Worm (Caenorhabditis elegans) whole organism, mixed stage, embryonic: ENCODE measurements around the gene C17C3.5.

Experiments used
- M03D4.4 ChIP-seq: sonication (generic microtip); optimal IDR thresholded peaks from 2 replicates; lab custom pipeline; 2017; ENCODE audit warnings: mild to moderate bottlenecking, missing genetic modification characterization, missing compliant biosample characterization
- blmp-1 ChIP-seq: fragments of 150-350 bp; optimal IDR thresholded peaks from 2 replicates; lab custom pipeline; 2014; ENCODE audit warnings: missing biosample characterization, missing genetic modification characterization
- ceh-39 ChIP-seq: fragments of 150-350 bp; optimal IDR thresholded peaks from 2 replicates; lab custom pipeline; 2014; ENCODE audit warnings: missing biosample characterization, missing genetic modification characterization
- ceh-43 ChIP-seq: fragments of 200-800 bp; sonication (Bioruptor generic); optimal IDR thresholded peaks from 2 replicates; lab custom pipeline; 2018; ENCODE audit warnings: mild to moderate bottlenecking, missing genetic modification characterization, moderate library complexity, missing compliant biosample characterization
- ceh-83 ChIP-seq: fragments of 200-800 bp; sonication (Bioruptor generic); optimal IDR thresholded peaks from 2 replicates; lab custom pipeline; 2018; ENCODE audit warnings: mild to moderate bottlenecking, missing genetic modification characterization, missing compliant biosample characterization
- ces-1 ChIP-seq: fragments of 150-350 bp; optimal IDR thresholded peaks from 2 replicates; lab custom pipeline; 2014; ENCODE audit warnings: missing biosample characterization, missing genetic modification reagents, missing genetic modification characterization
- cnd-1 ChIP-seq: fragments of 200-800 bp; sonication (Bioruptor generic); optimal IDR thresholded peaks from 2 replicates; lab custom pipeline; 2018; ENCODE audit warnings: mild to moderate bottlenecking, missing genetic modification characterization, missing compliant biosample characterization
- drap-1 ChIP-seq: fragments of 200-800 bp; sonication (Bioruptor generic); optimal IDR thresholded peaks from 3 replicates; lab custom pipeline; 2018; ENCODE audit warnings: mild to moderate bottlenecking, missing genetic modification characterization, missing compliant biosample characterization
- elt-1 ChIP-seq: sonication (generic microtip); optimal IDR thresholded peaks from 2 replicates; lab custom pipeline; 2017; ENCODE audit warnings: missing genetic modification characterization, mild to moderate bottlenecking, missing compliant biosample characterization, antibody characterized with exemption, moderate library complexity, borderline replicate concordance; ENCODE audit not compliant: insufficient read depth
- elt-3 ChIP-seq: fragments of 150-350 bp; optimal IDR thresholded peaks from 2 replicates; lab custom pipeline; 2014; ENCODE audit warnings: missing biosample characterization, missing genetic modification characterization
- ham-2 ChIP-seq: fragments of 200-800 bp; sonication (Bioruptor generic); optimal IDR thresholded peaks from 2 replicates; lab custom pipeline; 2018; ENCODE audit warnings: mild to moderate bottlenecking, missing genetic modification characterization, missing compliant biosample characterization
- hlh-1 ChIP-seq: fragments of 150-350 bp; optimal IDR thresholded peaks from 2 replicates; lab custom pipeline; 2014; ENCODE audit warnings: missing biosample characterization, missing genetic modification reagents, missing genetic modification characterization
- lin-13 ChIP-seq: fragments of 150-350 bp; optimal IDR thresholded peaks from 2 replicates; lab custom pipeline; 2014; ENCODE audit warnings: missing biosample characterization, missing genetic modification characterization
- lin-32 ChIP-seq: fragments of 200-800 bp; sonication (Bioruptor generic); optimal IDR thresholded peaks from 2 replicates; lab custom pipeline; 2018; ENCODE audit warnings: mild to moderate bottlenecking, missing genetic modification characterization, missing compliant biosample characterization
- mab-5 ChIP-seq: fragments of 150-350 bp; optimal IDR thresholded peaks from 2 replicates; lab custom pipeline; 2014; ENCODE audit warnings: missing biosample characterization, missing genetic modification characterization
- mep-1 ChIP-seq: fragments of 150-350 bp; optimal IDR thresholded peaks from 2 replicates; lab custom pipeline; 2017; ENCODE audit warnings: missing biosample characterization, missing genetic modification reagents, missing genetic modification characterization, inconsistent platforms
- mls-2 ChIP-seq: sonication (generic microtip); optimal IDR thresholded peaks from 2 replicates; lab custom pipeline; 2016; ENCODE audit warnings: mild to moderate bottlenecking, missing genetic modification characterization, moderate library complexity, missing compliant biosample characterization
- nhr-12 ChIP-seq: fragments of 150-350 bp; optimal IDR thresholded peaks from 2 replicates; lab custom pipeline; 2014; ENCODE audit warnings: missing biosample characterization, missing genetic modification characterization
- nhr-2 ChIP-seq: fragments of 150-350 bp; optimal IDR thresholded peaks from 2 replicates; lab custom pipeline; 2014; ENCODE audit warnings: missing biosample characterization, missing genetic modification characterization
- nhr-237 ChIP-seq: fragments of 150-350 bp; optimal IDR thresholded peaks from 2 replicates; lab custom pipeline; 2014; ENCODE audit warnings: missing biosample characterization, missing genetic modification characterization
- nhr-28 ChIP-seq: fragments of 150-350 bp; optimal IDR thresholded peaks from 2 replicates; lab custom pipeline; 2014; ENCODE audit warnings: missing biosample characterization, missing genetic modification characterization
- nhr-76 ChIP-seq: sonication (generic microtip); optimal IDR thresholded peaks from 2 replicates; lab custom pipeline; 2017; ENCODE audit warnings: missing biosample characterization, missing genetic modification characterization
- pha-4 ChIP-seq: fragments of 150-350 bp; optimal IDR thresholded peaks from 2 replicates; lab custom pipeline; 2018; ENCODE audit warnings: missing biosample characterization, missing genetic modification reagents, missing genetic modification characterization
- sem-2 ChIP-seq: fragments of 200-800 bp; sonication (Bioruptor generic); optimal IDR thresholded peaks from 2 replicates; lab custom pipeline; 2018; ENCODE audit warnings: mild to moderate bottlenecking, missing genetic modification characterization, missing compliant biosample characterization
- tbx-8 ChIP-seq: fragments of 200-800 bp; sonication (Bioruptor generic); optimal IDR thresholded peaks from 2 replicates; lab custom pipeline; 2018; ENCODE audit warnings: mild to moderate bottlenecking, missing genetic modification characterization, moderate library complexity, missing compliant biosample characterization
- unc-120 ChIP-seq: sonication (generic microtip); optimal IDR thresholded peaks from 2 replicates; lab custom pipeline; 2017; ENCODE audit warnings: missing genetic modification characterization, missing compliant biosample characterization; ENCODE audit not compliant: poor library complexity, severe bottlenecking
- unc-39 ChIP-seq: fragments of 150-350 bp; optimal IDR thresholded peaks from 2 replicates; lab custom pipeline; 2014; ENCODE audit warnings: missing biosample characterization, missing genetic modification characterization
- unc-62 ChIP-seq: fragments of 150-350 bp; optimal IDR thresholded peaks from 2 replicates; lab custom pipeline; 2014; ENCODE audit warnings: missing biosample characterization, missing genetic modification reagents, missing genetic modification characterization
- zip-8 ChIP-seq: fragments of 150-350 bp; optimal IDR thresholded peaks from 2 replicates; lab custom pipeline; 2014; ENCODE audit warnings: missing biosample characterization, missing genetic modification characterization
- ztf-11 ChIP-seq: fragments of 150-350 bp; optimal IDR thresholded peaks from 2 replicates; lab custom pipeline; 2014; ENCODE audit warnings: missing biosample characterization, missing genetic modification characterization

C17C3.5 gene

DNA sequence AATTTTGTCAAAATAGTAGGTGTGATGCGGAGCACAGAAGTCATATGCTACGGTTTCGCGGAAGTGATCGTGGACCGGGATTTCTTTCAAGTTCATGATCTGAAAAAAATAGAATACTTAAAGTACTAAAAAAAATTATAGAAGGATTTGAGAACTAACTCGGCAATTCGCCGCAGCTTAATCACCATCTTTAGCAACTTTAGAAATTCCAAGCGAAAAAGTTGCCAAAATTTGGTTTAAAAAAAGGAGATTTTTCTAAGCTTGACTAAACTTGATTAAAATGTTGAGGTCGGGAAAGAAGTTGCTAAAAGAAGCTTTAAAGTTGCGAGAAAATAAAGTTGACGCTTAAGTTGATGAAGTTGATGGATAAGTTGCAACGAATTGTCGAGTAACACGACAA is 34.0 kb upstream of the C17C3.5 start, which contains the start of gene ZK177.9:
Gene ZK177.9, minus strand, starts transcription at position 101 of the 400 bp plus-strand sequence.
- TF ChIP-seq zip-8 (tag; lab: Kevin White, UChicago) (no peak), mls-2 (tag; lab: Kevin White, UChicago) (no peak), nhr-28 (no peak), ceh-83 (GFP tag; lab: Kevin White, UChicago) (no peak), mab-5 (no peak), sem-2 (no peak), ceh-39 (no peak), blmp-1 (tag; lab: Kevin White, UChicago) (no peak), nhr-2 (tag; lab: Kevin White, UChicago) (no peak), pha-4 (tag; lab: Kevin White, UChicago) (no peak), nhr-12 (tag; lab: Kevin White, UChicago) (no peak), tbx-8 (no peak), lin-32 (GFP tag; lab: Kevin White, UChicago) (no peak)

DNA sequence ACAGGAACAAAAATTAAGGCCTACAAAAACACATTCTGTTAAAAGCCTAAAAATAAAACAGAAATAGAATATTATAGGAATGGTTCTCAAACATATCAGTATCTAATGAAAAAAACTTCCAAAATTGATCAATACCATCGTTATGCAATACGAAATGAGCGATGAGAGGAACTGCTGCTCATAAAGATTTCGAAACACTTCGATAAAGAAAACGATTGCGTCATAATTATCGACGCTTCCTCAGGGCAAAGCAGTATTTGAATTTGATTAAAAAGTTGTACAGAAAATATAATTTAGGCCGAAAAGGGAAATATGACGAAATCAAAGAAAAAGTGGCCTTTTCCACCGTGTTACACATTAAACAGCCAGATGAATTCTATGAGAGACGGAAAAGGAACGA is 33.6 kb upstream of the C17C3.5 start:
- TF ChIP-seq zip-8 (tag; lab: Kevin White, UChicago) (peak; percentile 96), unc-62 (no peak), elt-3 (no peak), nhr-12 (tag; lab: Kevin White, UChicago) (no peak)

DNA sequence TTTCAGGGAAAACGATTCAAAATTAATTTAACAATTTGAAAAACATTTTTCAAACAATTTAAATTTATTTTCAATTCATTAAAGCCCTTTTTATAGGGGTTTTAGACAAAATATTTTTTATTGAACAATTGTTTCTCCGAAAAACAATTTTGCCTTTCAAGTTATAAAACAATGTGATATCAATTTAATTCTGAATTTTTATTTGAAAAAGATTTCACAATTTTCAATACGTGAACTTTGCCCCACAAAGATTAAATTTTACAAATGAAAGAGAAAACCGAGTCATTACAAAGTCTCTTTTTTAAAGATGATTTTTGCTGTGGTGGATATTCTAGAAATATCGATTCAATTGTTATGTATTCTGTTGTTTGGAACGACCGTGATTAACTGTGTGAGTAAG is 32.7 kb upstream of the C17C3.5 start, which contains the start of gene ZK177.2:
Gene ZK177.2, plus strand, starts transcription at position 301 of the 400 bp plus-strand sequence.
- no peak for TF ChIP-seq lin-32 (GFP tag; lab: Kevin White, UChicago)
- no peak for TF ChIP-seq drap-1 (GFP tag; lab: Kevin White, UChicago)
- TF ChIP-seq elt-3, result no peak
- TF ChIP-seq mep-1 (tag; lab: Kevin White, UChicago), result no peak
- no peak for TF ChIP-seq ceh-39
- TF ChIP-seq nhr-12 (tag; lab: Kevin White, UChicago), result no peak
- TF ChIP-seq mls-2 (tag; lab: Kevin White, UChicago), result no peak
- no peak for TF ChIP-seq zip-8 (tag; lab: Kevin White, UChicago)
- TF ChIP-seq ham-2 (GFP tag; lab: Kevin White, UChicago), result no peak
- no peak for TF ChIP-seq ceh-83 (GFP tag; lab: Kevin White, UChicago)
- no peak for TF ChIP-seq M03D4.4 (tag; lab: Kevin White, UChicago)
- TF ChIP-seq nhr-76 (tag; lab: Kevin White, UChicago), result no peak

DNA sequence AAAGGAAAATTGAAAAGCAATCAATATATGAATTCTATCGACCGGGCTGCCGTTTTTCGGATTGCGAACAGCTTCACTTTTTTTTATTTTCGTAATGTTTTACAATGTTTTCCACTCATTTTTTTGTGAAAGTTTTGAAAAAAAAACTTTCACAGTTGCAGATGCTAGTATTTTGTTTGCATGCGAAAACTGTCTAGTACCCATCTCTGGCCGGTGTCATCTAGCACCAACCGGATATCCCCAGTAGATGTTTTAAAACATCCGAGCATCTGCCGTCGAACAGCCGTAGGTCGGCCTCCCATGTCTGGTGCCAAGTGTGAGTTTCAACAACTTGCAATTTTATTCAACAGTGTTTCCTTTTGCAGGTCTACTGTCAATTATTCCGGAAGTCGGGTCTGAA is 30.2 kb upstream of the C17C3.5 start, which contains the start of gene ZK177.12:
Gene ZK177.12, plus strand, starts transcription at position 301 of the 400 bp plus-strand sequence.
- TF ChIP-seq unc-39 (tag; lab: Kevin White, UChicago) (no peak), elt-3 (no peak), pha-4 (tag; lab: Kevin White, UChicago) (no peak), nhr-28 (no peak), M03D4.4 (tag; lab: Kevin White, UChicago) (no peak), nhr-2 (tag; lab: Kevin White, UChicago) (no peak), ham-2 (GFP tag; lab: Kevin White, UChicago) (no peak), mab-5 (no peak), zip-8 (tag; lab: Kevin White, UChicago) (no peak), unc-120 (tag; lab: Kevin White, UChicago) (no peak), ceh-39 (no peak), nhr-237 (tag; lab: Kevin White, UChicago) (no peak), nhr-76 (tag; lab: Kevin White, UChicago) (no peak), hlh-1 (tag; lab: Kevin White, UChicago) (no peak), cnd-1 (tag; lab: Kevin White, UChicago) (no peak), ceh-43 (GFP tag; lab: Kevin White, UChicago) (no peak), unc-62 (no peak), ceh-83 (GFP tag; lab: Kevin White, UChicago) (no peak)

DNA sequence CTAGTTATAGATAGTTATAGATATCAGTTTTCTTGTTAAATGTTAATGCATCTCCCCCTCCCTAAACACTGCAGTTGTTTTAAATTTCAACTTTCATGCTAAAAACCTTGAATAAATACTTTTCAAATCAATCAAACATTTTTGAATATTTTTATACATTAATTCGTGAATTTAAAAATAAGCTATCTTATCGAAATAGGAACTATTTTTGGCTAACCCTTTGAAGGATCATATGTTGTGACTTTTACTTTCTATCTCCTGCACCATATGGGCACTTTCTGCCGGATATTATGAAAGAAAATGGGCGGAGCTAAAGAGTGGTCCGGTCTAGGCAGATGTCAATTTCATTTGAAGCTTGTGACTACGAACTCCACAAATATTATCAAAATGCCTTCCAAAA is 29.0 kb upstream of the C17C3.5 start, which contains the start of gene ZK177.11:
Gene ZK177.11, plus strand, starts transcription at position 301 of the 400 bp plus-strand sequence.
- no peak for TF ChIP-seq lin-32 (GFP tag; lab: Kevin White, UChicago)
- no peak for TF ChIP-seq ztf-11
- no peak for TF ChIP-seq nhr-28
- no peak for TF ChIP-seq ces-1 (GFP tag; lab: Kevin White, UChicago)
- no peak for TF ChIP-seq nhr-12 (tag; lab: Kevin White, UChicago)
- TF ChIP-seq ham-2 (GFP tag; lab: Kevin White, UChicago), result no peak
- TF ChIP-seq blmp-1 (tag; lab: Kevin White, UChicago), result no peak
- TF ChIP-seq mls-2 (tag; lab: Kevin White, UChicago), result no peak
- no peak for TF ChIP-seq ceh-39
- no peak for TF ChIP-seq unc-39 (tag; lab: Kevin White, UChicago)
- no peak for TF ChIP-seq zip-8 (tag; lab: Kevin White, UChicago)
- no peak for TF ChIP-seq mab-5
- TF ChIP-seq lin-13, result no peak
- no peak for TF ChIP-seq nhr-76 (tag; lab: Kevin White, UChicago)
- no peak for TF ChIP-seq elt-1 (tag; lab: Kevin White, UChicago)
